Fruit fly (Drosophila melanogaster) whole organism, prepupa: ENCODE data around the gene CG33664.

ENCODE experiments used
- Blimp-1 ChIP-seq: fragments of 200-800 bp; sonication (Bioruptor generic); optimal IDR thresholded peaks from 3 replicates; lab custom pipeline; 2017; ENCODE audit warnings: missing biosample characterization, missing genetic modification characterization, mild to moderate bottlenecking, moderate library complexity, missing genetic modification reagents
- CG10669 ChIP-seq: fragments of 200-800 bp; sonication (Bioruptor generic); optimal IDR thresholded peaks from 3 replicates; lab custom pipeline; 2018; ENCODE audit warnings: missing biosample characterization, mild to moderate bottlenecking, missing genetic modification characterization, moderate library complexity
- CG11762 ChIP-seq: fragments of 200-800 bp; sonication (Bioruptor generic); optimal IDR thresholded peaks from 3 replicates; lab custom pipeline; 2016; ENCODE audit warnings: missing biosample characterization, missing genetic modification characterization; ENCODE audit not compliant: insufficient read depth
- CG11902 ChIP-seq: fragments of 200-800 bp; sonication (Bioruptor generic); optimal IDR thresholded peaks from 3 replicates; lab custom pipeline; 2016; ENCODE audit warnings: missing biosample characterization, missing genetic modification characterization
- CG15336 ChIP-seq: fragments of 200-800 bp; sonication (Bioruptor generic); IDR thresholded peaks from 2 replicates; pipeline ENCODE4 v1.3.6; 2022; ENCODE audit warnings: missing biosample characterization, missing genetic modification characterization
- CG1621 ChIP-seq: fragments of 200-800 bp; sonication (Bioruptor generic); optimal IDR thresholded peaks from 3 replicates; lab custom pipeline; 2018; ENCODE audit warnings: missing biosample characterization, mild to moderate bottlenecking, missing genetic modification characterization
- CG16779 ChIP-seq: fragments of 200-800 bp; sonication (Bioruptor generic); optimal IDR thresholded peaks from 3 replicates; lab custom pipeline; 2017; ENCODE audit warnings: missing biosample characterization, mild to moderate bottlenecking, missing genetic modification characterization
- CG3032 ChIP-seq: fragments of 200-800 bp; optimal IDR thresholded peaks from 2 replicates; lab custom pipeline; 2019; ENCODE audit warnings: missing biosample characterization, mild to moderate bottlenecking, missing genetic modification characterization, moderate library complexity
- CG31627 ChIP-seq: fragments of 200-800 bp; sonication (Bioruptor generic); optimal IDR thresholded peaks from 3 replicates; lab custom pipeline; 2016; ENCODE audit warnings: missing biosample characterization, missing genetic modification characterization
- CG32006 ChIP-seq: fragments of 200-800 bp; sonication (Bioruptor generic); optimal IDR thresholded peaks from 3 replicates; lab custom pipeline; 2017; ENCODE audit warnings: missing biosample characterization, mild to moderate bottlenecking, missing genetic modification characterization
- CG3919 ChIP-seq: fragments of 200-800 bp; sonication (Bioruptor generic); optimal IDR thresholded peaks from 3 replicates; lab custom pipeline; 2016; ENCODE audit warnings: missing biosample characterization, missing genetic modification characterization
- CG4318 ChIP-seq: fragments of 200-800 bp; sonication (Bioruptor generic); optimal IDR thresholded peaks from 3 replicates; lab custom pipeline; 2017; ENCODE audit warnings: missing biosample characterization, mild to moderate bottlenecking, missing genetic modification characterization
- CG6163 ChIP-seq: fragments of 200-800 bp; sonication (Bioruptor generic); IDR thresholded peaks from 3 replicates; pipeline ENCODE4 v1.3.6; 2022; ENCODE audit warnings: missing biosample characterization, missing genetic modification characterization
- CG6808 ChIP-seq: fragments of 200-800 bp; sonication (Bioruptor generic); optimal IDR thresholded peaks from 3 replicates; lab custom pipeline; 2017; ENCODE audit warnings: missing biosample characterization, missing genetic modification characterization, mild to moderate bottlenecking, moderate library complexity, missing genetic modification reagents
- CG6854 ChIP-seq: fragments of 200-800 bp; sonication (Bioruptor generic); optimal IDR thresholded peaks from 2 replicates; lab custom pipeline; 2017; ENCODE audit warnings: missing biosample characterization, mild to moderate bottlenecking, missing genetic modification characterization
- CG7368 ChIP-seq: fragments of 200-800 bp; sonication (Bioruptor generic); optimal IDR thresholded peaks from 3 replicates; lab custom pipeline; 2016; ENCODE audit warnings: missing biosample characterization, missing genetic modification characterization
- CG8319 ChIP-seq: fragments of 200-800 bp; sonication (Bioruptor generic); optimal IDR thresholded peaks from 3 replicates; lab custom pipeline; 2016; ENCODE audit warnings: missing biosample characterization, missing genetic modification characterization
- CG8632 ChIP-seq: fragments of 200-800 bp; sonication (Bioruptor generic); optimal IDR thresholded peaks from 3 replicates; lab custom pipeline; 2016; ENCODE audit warnings: missing biosample characterization, missing genetic modification characterization
- CG9139 ChIP-seq: fragments of 200-800 bp; sonication (Bioruptor generic); optimal IDR thresholded peaks from 3 replicates; lab custom pipeline; 2017; ENCODE audit warnings: missing biosample characterization, mild to moderate bottlenecking, missing genetic modification characterization
- Eip75B ChIP-seq: fragments of 200-800 bp; sonication (Bioruptor generic); optimal IDR thresholded peaks from 3 replicates; lab custom pipeline; 2016; ENCODE audit warnings: missing biosample characterization, missing genetic modification characterization
- Ets21C ChIP-seq: fragments of 200-800 bp; sonication (Bioruptor generic); optimal IDR thresholded peaks from 3 replicates; lab custom pipeline; 2016; ENCODE audit warnings: missing biosample characterization, missing genetic modification characterization
- Ets96B ChIP-seq: fragments of 200-800 bp; optimal IDR thresholded peaks from 2 replicates; lab custom pipeline; 2019; ENCODE audit warnings: missing biosample characterization, mild to moderate bottlenecking, missing genetic modification characterization, moderate library complexity
- Hr39 ChIP-seq: fragments of 200-800 bp; sonication (Bioruptor generic); optimal IDR thresholded peaks from 2 replicates; lab custom pipeline; 2016; ENCODE audit warnings: missing biosample characterization, missing genetic modification characterization
- Hr4 ChIP-seq: fragments of 200-800 bp; sonication (Bioruptor generic); optimal IDR thresholded peaks from 3 replicates; lab custom pipeline; 2016; ENCODE audit warnings: missing biosample characterization, missing genetic modification characterization
- Lpt ChIP-seq: fragments of 200-800 bp; sonication (Bioruptor generic); optimal IDR thresholded peaks from 3 replicates; lab custom pipeline; 2016; ENCODE audit warnings: missing biosample characterization, missing genetic modification characterization
- Met ChIP-seq: fragments of 200-800 bp; sonication (Bioruptor generic); optimal IDR thresholded peaks from 3 replicates; lab custom pipeline; 2016; ENCODE audit warnings: missing biosample characterization, missing genetic modification characterization
- Smox ChIP-seq: fragments of 200-800 bp; sonication (Bioruptor generic); optimal IDR thresholded peaks from 3 replicates; lab custom pipeline; 2016; ENCODE audit warnings: missing biosample characterization, missing genetic modification characterization
- Sox102F ChIP-seq: fragments of 200-800 bp; sonication (Bioruptor generic); optimal IDR thresholded peaks from 2 replicates; lab custom pipeline; 2016; ENCODE audit warnings: missing biosample characterization, mild to moderate bottlenecking, missing genetic modification characterization
- achi ChIP-seq: fragments of 200-800 bp; sonication (Bioruptor generic); optimal IDR thresholded peaks from 3 replicates; lab custom pipeline; 2016; ENCODE audit warnings: missing biosample characterization, missing genetic modification characterization
- cyc ChIP-seq: fragments of 200-800 bp; sonication (Bioruptor generic); optimal IDR thresholded peaks from 3 replicates; lab custom pipeline; 2016; ENCODE audit warnings: missing biosample characterization, missing genetic modification characterization
- dsx ChIP-seq: fragments of 200-800 bp; optimal IDR thresholded peaks from 3 replicates; lab custom pipeline; 2019; ENCODE audit warnings: missing biosample characterization, mild to moderate bottlenecking, missing genetic modification characterization, moderate library complexity; ENCODE audit not compliant: poor library complexity, severe bottlenecking
- esn ChIP-seq: fragments of 200-800 bp; sonication (Bioruptor generic); optimal IDR thresholded peaks from 2 replicates; lab custom pipeline; 2016; ENCODE audit warnings: missing biosample characterization, mild to moderate bottlenecking, missing genetic modification characterization, moderate library complexity
- fd85E ChIP-seq: fragments of 200-800 bp; sonication (Bioruptor generic); optimal IDR thresholded peaks from 3 replicates; lab custom pipeline; 2016; ENCODE audit warnings: missing biosample characterization, missing genetic modification characterization
- fkh ChIP-seq: fragments of 200-800 bp; sonication (Bioruptor generic); optimal IDR thresholded peaks from 3 replicates; lab custom pipeline; 2017; ENCODE audit warnings: missing biosample characterization, mild to moderate bottlenecking, missing genetic modification characterization, moderate library complexity
- lz ChIP-seq: fragments of 200-800 bp; sonication (Bioruptor generic); optimal IDR thresholded peaks from 3 replicates; lab custom pipeline; 2016; ENCODE audit warnings: missing biosample characterization, missing genetic modification characterization
- net ChIP-seq: fragments of 200-800 bp; sonication (Bioruptor generic); optimal IDR thresholded peaks from 3 replicates; lab custom pipeline; 2016; ENCODE audit warnings: missing biosample characterization, missing genetic modification characterization
- pdm3 ChIP-seq: fragments of 200-800 bp; sonication (Bioruptor generic); optimal IDR thresholded peaks from 3 replicates; lab custom pipeline; 2016; ENCODE audit warnings: missing biosample characterization, missing genetic modification characterization
- spab ChIP-seq: fragments of 200-800 bp; sonication (Bioruptor generic); optimal IDR thresholded peaks from 2 replicates; lab custom pipeline; 2017; ENCODE audit warnings: missing biosample characterization, mild to moderate bottlenecking, missing genetic modification characterization, missing genetic modification reagents
- svp ChIP-seq: fragments of 200-800 bp; sonication (Bioruptor generic); peaks from one replicate; lab custom pipeline; 2016; ENCODE audit warnings: missing biosample characterization, missing genetic modification characterization
- topi ChIP-seq: fragments of 200-800 bp; sonication (Bioruptor generic); optimal IDR thresholded peaks from 3 replicates; lab custom pipeline; 2016; ENCODE audit warnings: missing biosample characterization, missing genetic modification characterization

CG33664 gene

dm6 chrX:6346926-6347367 is 37.1 kb upstream of the CG33664 start, which contains the start of gene CG3847 (continued):
- TF ChIP-seq CG7368 (GFP tag; lab: Kevin White, UChicago) (no peak), CG32006 (GFP tag; lab: Kevin White, UChicago) (no peak), spab (GFP tag; lab: Kevin White, UChicago) (no peak), Hr4 (no peak), CG9139 (GFP tag; lab: Kevin White, UChicago) (peak; percentile 12), svp (GFP tag; lab: Kevin White, UChicago) (peak; percentile 76), net (no peak), Eip75B (GFP tag; lab: Kevin White, UChicago) (no peak), topi (no peak), esn (GFP tag; lab: Kevin White, UChicago) (peak; percentile 46), CG8632 (GFP tag; lab: Kevin White, UChicago) (no peak), Blimp-1 (GFP tag; lab: Kevin White, UChicago) (no peak), Sox102F (no peak), CG4318 (GFP tag; lab: Kevin White, UChicago) (no peak), achi (GFP tag; lab: Kevin White, UChicago) (peak; percentile 13), fkh (GFP tag; lab: Kevin White, UChicago) (peak; percentile 46), CG11762 (GFP tag; lab: Kevin White, UChicago) (no peak), Lpt (GFP tag; lab: Kevin White, UChicago) (no peak), Ets96B (tag; lab: Kevin White, UChicago) (no peak), Ets21C (GFP tag; lab: Kevin White, UChicago) (no peak), Hr39 (GFP tag; lab: Kevin White, UChicago) (peak; percentile 41), CG16779 (no peak), CG31627 (GFP tag; lab: Kevin White, UChicago) (peak; percentile 39), dsx (GFP tag; lab: Kevin White, UChicago) (no peak), CG6854 (GFP tag; lab: Kevin White, UChicago) (no peak), CG6163 (GFP tag; lab: Robert Waterston, UW) (no peak; the same call in 2 of the 3 replicates), CG6808 (GFP tag; lab: Kevin White, UChicago) (peak; percentile 32), fd85E (no peak), pdm3 (GFP tag; lab: Kevin White, UChicago) (peak; percentile 25), CG1621 (tag; lab: Kevin White, UChicago) (no peak), CG8319 (GFP tag; lab: Kevin White, UChicago) (no peak), Smox (no peak)

dm6 chrX:6349231-6349630 is 34.8 kb upstream of the CG33664 start:
- TF ChIP-seq Lpt (GFP tag; lab: Kevin White, UChicago) = no peak
- TF ChIP-seq svp (GFP tag; lab: Kevin White, UChicago) = no peak
- TF ChIP-seq CG15336 (GFP tag; lab: Robert Waterston, UW) = no peak
- no peak for TF ChIP-seq CG1621 (tag; lab: Kevin White, UChicago)
- no peak for TF ChIP-seq Blimp-1 (GFP tag; lab: Kevin White, UChicago)
- TF ChIP-seq CG6854 (GFP tag; lab: Kevin White, UChicago) = no peak
- no peak for TF ChIP-seq Met (GFP tag; lab: Kevin White, UChicago)
- no peak for TF ChIP-seq topi
- no peak for TF ChIP-seq Hr4
- TF ChIP-seq CG3919 (GFP tag; lab: Kevin White, UChicago) = no peak
- no peak for TF ChIP-seq lz (GFP tag; lab: Kevin White, UChicago)
- TF ChIP-seq CG10669 = no peak
- no peak for TF ChIP-seq CG11902 (GFP tag; lab: Kevin White, UChicago)
- TF ChIP-seq CG3032 (tag; lab: Kevin White, UChicago) = no peak
- no peak for TF ChIP-seq CG16779
- no peak for TF ChIP-seq CG7368 (GFP tag; lab: Kevin White, UChicago)
- TF ChIP-seq dsx (GFP tag; lab: Kevin White, UChicago) = no peak
- no peak for TF ChIP-seq Smox
- TF ChIP-seq cyc = no peak
- TF ChIP-seq, all 60 proteins: peak for 0
